Worm (Caenorhabditis elegans) whole organism, L1 larva: Measurements from ENCODE around the gene C50H2.5.
A peak's percentile ranks its signal among the peaks of the same experiment; 100 is the strongest.

Source experiments
- C34B4.2 ChIP-seq: sonication (generic microtip); optimal IDR thresholded peaks from 2 replicates; lab custom pipeline; 2017; ENCODE audit warnings: mild to moderate bottlenecking, missing genetic modification characterization, missing compliant biosample characterization
- aha-1 ChIP-seq: fragments of 150-350 bp; optimal IDR thresholded peaks from 2 replicates; lab custom pipeline; 2014; ENCODE audit warnings: missing biosample characterization, missing genetic modification characterization
- aly-2 ChIP-seq: fragments of 150-350 bp; optimal IDR thresholded peaks from 2 replicates; lab custom pipeline; 2014; ENCODE audit warnings: missing biosample characterization, missing genetic modification characterization
- ceh-63 ChIP-seq: fragments of 200-800 bp; sonication (Bioruptor generic); optimal IDR thresholded peaks from 2 replicates; lab custom pipeline; 2018; ENCODE audit warnings: mild to moderate bottlenecking, missing genetic modification characterization, missing compliant biosample characterization
- ceh-8 ChIP-seq: fragments of 200-800 bp; sonication (Bioruptor generic); optimal IDR thresholded peaks from 2 replicates; lab custom pipeline; 2018; ENCODE audit warnings: mild to moderate bottlenecking, missing genetic modification characterization, moderate library complexity, missing compliant biosample characterization
- ceh-82 ChIP-seq, 3 experiments: fragments of 150-350 bp in 1 of 3; sonication (generic microtip) in 2 of 3; optimal IDR thresholded peaks; 2 replicates each; lab custom pipeline; 2014 to 2017; ENCODE audit warnings: missing biosample characterization in 3 of 3, missing genetic modification characterization in 3 of 3
- ceh-90 ChIP-seq: sonication (generic microtip); optimal IDR thresholded peaks from 2 replicates; lab custom pipeline; 2016; ENCODE audit warnings: missing genetic modification characterization, missing compliant biosample characterization
- dpl-1 ChIP-seq, 3 experiments: fragments of 150-350 bp in 2 of 3; sonication (generic microtip) in 1 of 3; optimal IDR thresholded peaks; 2 replicates each; lab custom pipeline; 2014 to 2017; ENCODE audit warnings: missing biosample characterization in 3 of 3, missing genetic modification characterization in 3 of 3, missing genetic modification reagents in 3 of 3
- egl-13 ChIP-seq: sonication (generic microtip); optimal IDR thresholded peaks from 2 replicates; lab custom pipeline; 2016; ENCODE audit warnings: missing genotype, missing genetic modification reagents, missing genetic modification characterization, missing compliant biosample characterization
- elt-3 ChIP-seq, 6 experiments: fragments of 150-350 bp in 1 of 6; sonication (generic microtip); optimal IDR thresholded peaks; 2 replicates each; lab custom pipeline; 2017 to 2018; ENCODE audit warnings: missing biosample characterization in 6 of 6, missing genetic modification characterization in 6 of 6, inconsistent platforms in 1 of 6
- fkh-4 ChIP-seq: sonication (generic microtip); optimal IDR thresholded peaks from 2 replicates; lab custom pipeline; 2016; ENCODE audit warnings: missing compliant biosample characterization, missing genetic modification characterization, borderline replicate concordance
- hlh-17 ChIP-seq: fragments of 200-800 bp; sonication (Bioruptor generic); optimal IDR thresholded peaks from 2 replicates; lab custom pipeline; 2018; ENCODE audit warnings: missing genetic modification characterization, mild to moderate bottlenecking, missing compliant biosample characterization, moderate library complexity, borderline replicate concordance
- hpl-2 ChIP-seq: fragments of 150-350 bp; optimal IDR thresholded peaks from 2 replicates; lab custom pipeline; 2014; ENCODE audit warnings: missing biosample characterization, missing genetic modification reagents, missing genetic modification characterization
- irx-1 ChIP-seq: sonication (generic microtip); optimal IDR thresholded peaks from 2 replicates; lab custom pipeline; 2016; ENCODE audit warnings: missing genetic modification characterization, missing compliant biosample characterization
- lin-14 ChIP-seq: fragments of 200-800 bp; sonication (Bioruptor generic); optimal IDR thresholded peaks from 2 replicates; lab custom pipeline; 2018; ENCODE audit warnings: mild to moderate bottlenecking, missing genetic modification characterization, moderate library complexity, missing compliant biosample characterization
- lin-35 ChIP-seq, 2 experiments: fragments of 150-350 bp; optimal IDR thresholded peaks; 2 replicates each; lab custom pipeline; 2014; ENCODE audit warnings: missing biosample characterization in 2 of 2, missing genetic modification characterization in 2 of 2, missing genetic modification reagents in 2 of 2
- lin-39 ChIP-seq: fragments of 150-350 bp; optimal IDR thresholded peaks from 2 replicates; lab custom pipeline; 2014; ENCODE audit warnings: missing biosample characterization, missing genetic modification reagents, missing genetic modification characterization
- lir-3 ChIP-seq: sonication (generic microtip); optimal IDR thresholded peaks from 2 replicates; lab custom pipeline; 2016; ENCODE audit warnings: mild to moderate bottlenecking, missing genetic modification characterization, moderate library complexity, missing compliant biosample characterization; ENCODE audit not compliant: poor library complexity
- lsy-2 ChIP-seq, 2 experiments: fragments of 150-350 bp; optimal IDR thresholded peaks; 2 replicates each; lab custom pipeline; 2014; ENCODE audit warnings: missing biosample characterization in 2 of 2, missing genetic modification characterization in 2 of 2
- mdl-1 ChIP-seq, 2 experiments: fragments of 150-350 bp; optimal IDR thresholded peaks; 2 replicates each; lab custom pipeline; 2014 to 2017; ENCODE audit warnings: missing biosample characterization in 2 of 2, missing genetic modification characterization in 2 of 2, inconsistent platforms in 1 of 2
- nhr-12 ChIP-seq: sonication (generic microtip); optimal IDR thresholded peaks from 2 replicates; lab custom pipeline; 2017; ENCODE audit warnings: missing biosample characterization, missing genetic modification characterization
- nhr-237 ChIP-seq: fragments of 150-350 bp; optimal IDR thresholded peaks from 2 replicates; lab custom pipeline; 2014; ENCODE audit warnings: missing biosample characterization, missing genetic modification characterization
- nhr-47 ChIP-seq: sonication (generic microtip); optimal IDR thresholded peaks from 2 replicates; lab custom pipeline; 2016; ENCODE audit warnings: mild to moderate bottlenecking, missing genetic modification characterization, moderate library complexity, missing compliant biosample characterization
- nhr-71 ChIP-seq: sonication (generic microtip); optimal IDR thresholded peaks from 2 replicates; lab custom pipeline; 2016; ENCODE audit warnings: mild to moderate bottlenecking, missing genetic modification characterization, moderate library complexity, missing compliant biosample characterization
- nhr-76 ChIP-seq: sonication (generic microtip); optimal IDR thresholded peaks from 2 replicates; lab custom pipeline; 2017; ENCODE audit warnings: missing biosample characterization, missing genetic modification characterization
- nhr-77 ChIP-seq: fragments of 150-350 bp; optimal IDR thresholded peaks from 2 replicates; lab custom pipeline; 2014; ENCODE audit warnings: missing biosample characterization, missing genetic modification characterization
- pag-3 ChIP-seq: sonication (generic microtip); optimal IDR thresholded peaks from 2 replicates; lab custom pipeline; 2017; ENCODE audit warnings: missing genetic modification characterization, mild to moderate bottlenecking, missing compliant biosample characterization, antibody characterized with exemption, borderline replicate concordance; ENCODE audit not compliant: insufficient read depth
- pax-3 ChIP-seq: fragments of 200-800 bp; sonication (Bioruptor generic); optimal IDR thresholded peaks from 2 replicates; lab custom pipeline; 2018; ENCODE audit warnings: mild to moderate bottlenecking, missing genetic modification characterization, moderate library complexity, missing compliant biosample characterization
- rnt-1 ChIP-seq: sonication (generic microtip); optimal IDR thresholded peaks from 2 replicates; lab custom pipeline; 2016; ENCODE audit warnings: mild to moderate bottlenecking, missing genetic modification characterization, moderate library complexity, missing compliant biosample characterization
- snpc-4 ChIP-seq: fragments of 150-350 bp; optimal IDR thresholded peaks from 2 replicates; lab custom pipeline; 2014; ENCODE audit warnings: missing biosample characterization, missing genetic modification characterization
- sup-37 ChIP-seq: fragments of 200-800 bp; sonication (Bioruptor generic); optimal IDR thresholded peaks from 2 replicates; lab custom pipeline; 2018; ENCODE audit warnings: mild to moderate bottlenecking, missing genetic modification characterization, missing compliant biosample characterization
- swsn-7 ChIP-seq: sonication (generic microtip); optimal IDR thresholded peaks from 2 replicates; lab custom pipeline; 2016; ENCODE audit warnings: missing genetic modification characterization, missing compliant biosample characterization
- unc-130 ChIP-seq: fragments of 150-350 bp; optimal IDR thresholded peaks from 2 replicates; lab custom pipeline; 2017; ENCODE audit warnings: missing biosample characterization, missing genetic modification characterization, inconsistent platforms
- unc-86 ChIP-seq: sonication (generic microtip); optimal IDR thresholded peaks from 2 replicates; lab custom pipeline; 2016; ENCODE audit warnings: missing genetic modification characterization, missing compliant biosample characterization
- xbp-1 ChIP-seq: sonication (generic microtip); optimal IDR thresholded peaks from 2 replicates; lab custom pipeline; 2016; ENCODE audit warnings: missing genetic modification characterization, missing compliant biosample characterization
- ztf-11 ChIP-seq, 2 experiments: sonication (generic microtip); optimal IDR thresholded peaks; 2 replicates each; lab custom pipeline; 2016 to 2017; ENCODE audit warnings: missing genetic modification characterization in 2 of 2, missing biosample characterization in 1 of 2, missing compliant biosample characterization in 1 of 2

C50H2.5 gene

DNA sequence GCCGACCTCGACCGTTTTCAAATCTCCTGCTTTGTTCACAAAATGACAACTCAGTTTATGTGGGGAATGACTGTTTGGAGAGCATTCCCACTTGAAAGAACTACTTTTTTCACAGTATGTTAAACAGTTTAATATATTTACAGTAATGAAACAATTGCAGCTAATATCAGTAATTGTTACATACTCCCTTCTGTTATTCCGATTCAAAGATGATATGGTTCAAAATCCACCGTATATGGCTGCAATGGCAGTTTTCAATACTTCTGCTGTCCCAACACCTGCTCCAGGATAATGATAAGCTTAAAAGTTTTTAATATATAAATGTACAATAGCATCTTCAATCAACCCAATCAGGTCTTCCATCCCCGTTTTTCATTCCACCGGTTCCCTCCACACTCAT is 11.3 kb upstream of the C50H2.5 start:
- TF ChIP-seq dpl-1 (GFP tag; optimal IDR thresholded peaks at IDR 0.05; lab: Kevin White, UChicago) = no peak
- TF ChIP-seq nhr-71 (tag; lab: Kevin White, UChicago) = no peak
- TF ChIP-seq swsn-7 (tag; lab: Kevin White, UChicago) = no peak
- no peak for TF ChIP-seq lin-14 (GFP tag; lab: Kevin White, UChicago)
- no peak for TF ChIP-seq irx-1 (tag; lab: Kevin White, UChicago)
- TF ChIP-seq lir-3 (tag; lab: Kevin White, UChicago) = no peak
- no peak for TF ChIP-seq ceh-63 (GFP tag; lab: Kevin White, UChicago)
- no peak for TF ChIP-seq snpc-4 (tag; lab: Kevin White, UChicago)
- no peak for TF ChIP-seq lsy-2 (tag; optimal IDR thresholded peaks at IDR 0.05; lab: Kevin White, UChicago)
- no peak for TF ChIP-seq nhr-47 (tag; lab: Kevin White, UChicago)
- TF ChIP-seq lin-39 = no peak
- no peak for TF ChIP-seq aly-2
- TF ChIP-seq ceh-8 (GFP tag; lab: Kevin White, UChicago) = no peak
- TF ChIP-seq nhr-76 = no peak
- no peak for TF ChIP-seq aha-1 (tag; lab: Kevin White, UChicago)
- TF ChIP-seq pax-3 = no peak
- no peak for TF ChIP-seq nhr-237 (tag; lab: Kevin White, UChicago)
- TF ChIP-seq hpl-2 (GFP tag; lab: Kevin White, UChicago) = no peak

DNA sequence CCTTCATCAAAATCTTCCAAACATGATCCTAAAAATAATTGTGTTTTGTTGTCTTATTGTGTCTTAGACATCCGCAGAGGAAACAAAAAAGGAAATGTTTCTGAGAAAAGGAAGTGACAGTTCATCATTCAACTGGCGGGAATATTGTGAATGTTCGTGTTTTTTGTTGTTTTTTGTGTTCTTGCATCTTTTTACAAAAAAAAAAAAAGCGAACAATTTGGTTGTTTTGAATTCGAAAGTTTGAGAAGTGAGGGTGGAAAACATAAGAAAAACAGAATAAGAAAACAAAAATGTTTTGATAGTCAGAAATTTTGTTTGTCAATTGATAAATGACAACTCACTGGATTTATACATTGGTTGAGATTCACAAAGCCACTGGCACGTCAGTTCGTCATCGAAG is 8.9 kb upstream of the C50H2.5 start:
- no peak for TF ChIP-seq fkh-4
- TF ChIP-seq pax-3 = no peak
- no peak for TF ChIP-seq mdl-1 (tag; optimal IDR thresholded peaks at IDR 0.05; lab: Kevin White, UChicago)
- TF ChIP-seq elt-3 (tag; optimal IDR thresholded peaks at IDR 0.05; lab: Kevin White, UChicago) = no peak
- TF ChIP-seq unc-130 (tag; lab: Kevin White, UChicago) = no peak
- no peak for TF ChIP-seq aha-1 (tag; lab: Kevin White, UChicago)
- TF ChIP-seq lsy-2 (tag; optimal IDR thresholded peaks at IDR 0.05; lab: Kevin White, UChicago) = no peak
- TF ChIP-seq ztf-11 (tag; optimal IDR thresholded peaks at IDR 0.05; lab: Kevin White, UChicago) = no peak
- TF ChIP-seq unc-86 (tag; lab: Kevin White, UChicago) = no peak
- TF ChIP-seq, all 84 proteins: peak for 0

DNA sequence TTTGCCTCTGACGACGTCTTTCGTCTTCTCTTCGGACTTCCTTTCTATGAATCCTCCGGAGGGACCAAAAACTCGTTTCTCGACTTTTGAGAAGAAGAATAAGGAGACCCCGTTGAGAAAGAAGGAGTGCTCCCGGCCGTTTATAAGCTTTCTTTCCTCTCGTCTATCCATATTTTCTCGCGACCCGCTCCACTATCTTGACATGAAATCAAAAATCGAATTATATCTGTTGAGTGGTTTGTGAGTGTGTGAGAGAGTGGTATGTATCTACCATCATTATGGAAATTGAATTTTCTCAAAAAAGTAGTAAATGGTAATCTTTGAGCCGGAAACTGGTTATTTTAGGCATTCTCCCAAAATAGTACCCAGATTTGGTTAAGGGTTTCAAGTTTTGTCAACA is 7.3 kb upstream of the C50H2.5 start:
- TF ChIP-seq lin-14 (GFP tag; lab: Kevin White, UChicago) (peak; percentile 70), ceh-82 (tag; optimal IDR thresholded peaks at IDR 0.05; lab: Kevin White, UChicago) (no peak), xbp-1 (no peak), egl-13 (tag; lab: Kevin White, UChicago) (no peak)

DNA sequence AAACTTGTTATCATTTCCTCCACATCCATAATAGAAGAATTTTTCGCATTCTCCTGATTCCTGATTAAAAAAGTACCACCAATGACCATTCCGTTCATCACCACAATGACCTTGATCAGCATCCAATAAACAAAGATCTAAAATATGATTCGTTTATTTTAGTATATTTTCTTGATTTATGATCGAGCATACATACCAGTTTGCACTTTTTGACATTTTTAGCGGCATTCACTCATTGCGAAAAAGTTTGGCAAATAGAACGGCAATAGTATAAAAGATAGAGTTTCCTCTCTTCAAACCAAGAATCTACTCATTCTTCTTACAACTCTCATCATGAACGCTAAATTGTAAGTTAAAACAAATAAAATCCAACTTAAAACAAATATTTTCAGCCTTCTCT is 4.6 kb upstream of the C50H2.5 start, which contains the start of gene fipr-10:
Gene fipr-10 (plus strand): TSS at position 301 of the 400 bp plus-strand sequence.
- no peak for TF ChIP-seq sup-37
- TF ChIP-seq hlh-17 = no peak
- TF ChIP-seq C34B4.2 (tag; lab: Kevin White, UChicago) = no peak
- TF ChIP-seq lin-35 (GFP tag; optimal IDR thresholded peaks at IDR 0.05; lab: Kevin White, UChicago) = no peak
- no peak for TF ChIP-seq nhr-12
- TF ChIP-seq pag-3 (tag; lab: Kevin White, UChicago) = no peak
- no peak for TF ChIP-seq rnt-1 (tag; lab: Kevin White, UChicago)
- TF ChIP-seq elt-3 (tag; optimal IDR thresholded peaks at IDR 0.05; lab: Kevin White, UChicago) = no peak
- no peak for TF ChIP-seq nhr-237 (tag; lab: Kevin White, UChicago)
- no peak for TF ChIP-seq ceh-82 (tag; optimal IDR thresholded peaks at IDR 0.05; lab: Kevin White, UChicago)
- TF ChIP-seq nhr-77 (tag; lab: Kevin White, UChicago) = no peak
- TF ChIP-seq snpc-4 (tag; lab: Kevin White, UChicago) = no peak
- no peak for TF ChIP-seq lsy-2 (tag; optimal IDR thresholded peaks at IDR 0.05; lab: Kevin White, UChicago)
- no peak for TF ChIP-seq ceh-90 (tag; lab: Kevin White, UChicago)
